Fruit fly (Drosophila melanogaster) whole organism, embryonic: ENCODE results near the gene CG15725.

ENCODE experiments used
- Atf6 ChIP-seq: fragments of 200-800 bp; sonication (Bioruptor generic); IDR thresholded peaks from 2 replicates; pipeline ENCODE4 v1.3.6; 2022; ENCODE audit warnings: missing biosample characterization, missing genetic modification characterization
- B-H1 ChIP-seq: fragments of 200-800 bp; sonication (Bioruptor generic); IDR thresholded peaks from 3 replicates; pipeline ENCODE4 v1.3.6; 2022; ENCODE audit warnings: missing biosample characterization, missing genetic modification characterization
- CG1024 ChIP-seq: fragments of 200-800 bp; sonication (Bioruptor generic); IDR thresholded peaks from 2 replicates; pipeline ENCODE4 v1.3.6; 2022; ENCODE audit warnings: missing biosample characterization, missing genetic modification characterization
- CG10366 ChIP-seq: fragments of 200-800 bp; sonication (Bioruptor generic); IDR thresholded peaks from 2 replicates; pipeline ENCODE4 v1.3.6; 2022; ENCODE audit warnings: missing biosample characterization, missing genetic modification characterization
- CG13287 ChIP-seq: fragments of 200-800 bp; sonication (Bioruptor generic); IDR thresholded peaks from 2 replicates; pipeline ENCODE4 v1.3.6; 2022; ENCODE audit warnings: missing biosample characterization, missing genetic modification characterization; ENCODE audit not compliant: partially characterized antibody
- CG13624 ChIP-seq: fragments of 200-800 bp; sonication (Bioruptor generic); optimal IDR thresholded peaks from 2 replicates; lab custom pipeline; 2016; ENCODE audit warnings: missing biosample characterization, missing genetic modification characterization
- CG14667 ChIP-seq: fragments of 200-800 bp; sonication (Bioruptor generic); IDR thresholded peaks from 2 replicates; pipeline ENCODE4 v1.3.6; 2022; ENCODE audit warnings: missing biosample characterization, missing genetic modification characterization
- CG14710 ChIP-seq: fragments of 200-800 bp; sonication (Bioruptor generic); optimal IDR thresholded peaks from 3 replicates; lab custom pipeline; 2019; ENCODE audit warnings: missing biosample characterization, mild to moderate bottlenecking, missing genetic modification characterization, moderate library complexity
- CG17568 ChIP-seq: fragments of 200-800 bp; sonication (Bioruptor generic); optimal IDR thresholded peaks from 2 replicates; lab custom pipeline; 2018; ENCODE audit warnings: missing biosample characterization, mild to moderate bottlenecking, missing genetic modification characterization, moderate library complexity
- CG18599 ChIP-seq: fragments of 200-800 bp; sonication (Bioruptor generic); optimal IDR thresholded peaks from 3 replicates; lab custom pipeline; 2017; ENCODE audit warnings: missing biosample characterization, missing genetic modification characterization, mild to moderate bottlenecking, moderate library complexity, missing genetic modification reagents
- CG18764 ChIP-seq: fragments of 200-800 bp; sonication (Bioruptor generic); optimal IDR thresholded peaks from 3 replicates; lab custom pipeline; 2016; ENCODE audit warnings: missing biosample characterization, missing genetic modification characterization
- CG2875 ChIP-seq: fragments of 200-800 bp; sonication (Bioruptor generic); optimal IDR thresholded peaks from 2 replicates; lab custom pipeline; 2017; ENCODE audit warnings: missing biosample characterization, mild to moderate bottlenecking, missing genetic modification characterization, missing genetic modification reagents
- CG43689 ChIP-seq: fragments of 200-800 bp; sonication (Bioruptor generic); IDR thresholded peaks from 2 replicates; pipeline ENCODE4 v1.3.6; 2022; ENCODE audit warnings: missing biosample characterization, missing genetic modification characterization
- CG4854 ChIP-seq: fragments of 200-800 bp; sonication (Bioruptor generic); optimal IDR thresholded peaks from 2 replicates; lab custom pipeline; 2016; ENCODE audit warnings: missing biosample characterization, missing genetic modification characterization, inconsistent platforms
- CG7928 ChIP-seq: fragments of 200-800 bp; sonication (Bioruptor generic); optimal IDR thresholded peaks from 2 replicates; lab custom pipeline; 2017; ENCODE audit warnings: missing biosample characterization, mild to moderate bottlenecking, missing genetic modification characterization
- CG8478 ChIP-seq: fragments of >200 bp; optimal IDR thresholded peaks from 2 replicates; lab custom pipeline; 2018
- CG9437 ChIP-seq: fragments of 200-800 bp; sonication (Bioruptor generic); optimal IDR thresholded peaks from 2 replicates; lab custom pipeline; 2018; ENCODE audit warnings: missing biosample characterization, mild to moderate bottlenecking, missing genetic modification characterization
- Dek ChIP-seq: fragments of 200-800 bp; sonication (Bioruptor generic); optimal IDR thresholded peaks from 3 replicates; lab custom pipeline; 2019; ENCODE audit warnings: missing biosample characterization, mild to moderate bottlenecking, missing genetic modification characterization, moderate library complexity
- Dfd ChIP-seq, 2 experiments: fragments of >200 bp; optimal IDR thresholded peaks; 2 replicates each; lab custom pipeline; 2017; ENCODE audit warnings: missing biosample characterization in 2 of 2, missing genetic modification characterization in 2 of 2
- ERR ChIP-seq: fragments of 200-800 bp; sonication (Bioruptor generic); optimal IDR thresholded peaks from 2 replicates; lab custom pipeline; 2016; ENCODE audit warnings: missing biosample characterization, missing genetic modification characterization
- Fer3 ChIP-seq: fragments of 200-800 bp; sonication (Bioruptor generic); optimal IDR thresholded peaks from 2 replicates; lab custom pipeline; 2018; ENCODE audit warnings: missing biosample characterization, mild to moderate bottlenecking, missing genetic modification characterization, moderate library complexity
- Gug ChIP-seq: fragments of 200-800 bp; sonication (Bioruptor generic); IDR thresholded peaks from 4 replicates; pipeline ENCODE4 v1.3.6; 2022; ENCODE audit warnings: missing biosample characterization, missing genetic modification characterization
- HLH54F ChIP-seq: fragments of 200-800 bp; sonication (Bioruptor generic); optimal IDR thresholded peaks from 3 replicates; lab custom pipeline; 2016; ENCODE audit warnings: missing biosample characterization, missing genetic modification characterization
- HmgZ ChIP-seq: fragments of 200-800 bp; sonication (Bioruptor generic); optimal IDR thresholded peaks from 2 replicates; lab custom pipeline; 2018; ENCODE audit warnings: missing biosample characterization, mild to moderate bottlenecking, missing genetic modification characterization
- Hmx ChIP-seq: fragments of 200-800 bp; sonication (Bioruptor generic); optimal IDR thresholded peaks from 2 replicates; lab custom pipeline; 2016; ENCODE audit warnings: missing biosample characterization, missing genetic modification characterization
- Hr3 ChIP-seq: fragments of 200-800 bp; sonication (Bioruptor generic); optimal IDR thresholded peaks from 3 replicates; lab custom pipeline; 2016; ENCODE audit warnings: missing biosample characterization, missing genetic modification characterization
- Myb ChIP-seq: fragments of 200-800 bp; sonication (Bioruptor generic); optimal IDR thresholded peaks from 2 replicates; lab custom pipeline; 2016; ENCODE audit warnings: missing biosample characterization, missing genetic modification characterization
- NC2α ChIP-seq: fragments of 200-800 bp; sonication (Bioruptor generic); optimal IDR thresholded peaks from 2 replicates; lab custom pipeline; 2016; ENCODE audit warnings: missing biosample characterization, missing genetic modification characterization
- Nf-YA ChIP-seq: fragments of 200-800 bp; sonication (Bioruptor generic); IDR thresholded peaks from 2 replicates; pipeline ENCODE4 v1.3.6; 2022; ENCODE audit warnings: missing biosample characterization, missing genetic modification characterization
- Nf-YC ChIP-seq: fragments of 200-800 bp; optimal IDR thresholded peaks from 3 replicates; lab custom pipeline; 2019; ENCODE audit warnings: missing biosample characterization, mild to moderate bottlenecking, missing genetic modification characterization, moderate library complexity
- Ptx1 ChIP-seq: fragments of 200-800 bp; sonication (Bioruptor generic); IDR thresholded peaks from 2 replicates; pipeline ENCODE4 v1.3.6; 2022; ENCODE audit warnings: missing biosample characterization, missing genetic modification characterization
- Sin3A ChIP-seq: fragments of >200 bp; optimal IDR thresholded peaks from 2 replicates; lab custom pipeline; 2018
- Sox100B ChIP-seq: fragments of 200-800 bp; sonication (Bioruptor generic); optimal IDR thresholded peaks from 3 replicates; lab custom pipeline; 2018; ENCODE audit warnings: missing biosample characterization, mild to moderate bottlenecking, missing genetic modification characterization
- Ssrp ChIP-seq: fragments of 200-800 bp; sonication (Bioruptor generic); optimal IDR thresholded peaks from 2 replicates; lab custom pipeline; 2018; ENCODE audit warnings: missing biosample characterization, mild to moderate bottlenecking, missing genetic modification characterization, moderate library complexity
- TFAM ChIP-seq: fragments of 200-800 bp; sonication (Bioruptor generic); optimal IDR thresholded peaks from 2 replicates; lab custom pipeline; 2017; ENCODE audit warnings: missing biosample characterization, missing genetic modification characterization, inconsistent platforms
- Trl ChIP-seq, 3 experiments: fragments of >200 bp in 2 of 3; fragments of 200-800 bp in 1 of 3; sonication (Bioruptor generic) in 1 of 3; optimal IDR thresholded peaks; 2 replicates in 1 of 3; 3 replicates in 2 of 3; lab custom pipeline; 2016 to 2017; ENCODE audit warnings: missing biosample characterization in 1 of 3, missing genetic modification characterization in 1 of 3
- ase ChIP-seq: fragments of 200-800 bp; sonication (Bioruptor generic); IDR thresholded peaks from 3 replicates; pipeline ENCODE4 v1.3.6; 2022; ENCODE audit warnings: missing biosample characterization, missing genetic modification characterization
- ash1 ChIP-seq: fragments of 200-800 bp; sonication (Bioruptor generic); optimal IDR thresholded peaks from 2 replicates; lab custom pipeline; 2018; ENCODE audit warnings: missing biosample characterization, mild to moderate bottlenecking, missing genetic modification characterization
- ato ChIP-seq: fragments of 200-800 bp; sonication (Bioruptor generic); IDR thresholded peaks from 2 replicates; pipeline ENCODE4 v1.3.6; 2022; ENCODE audit warnings: missing biosample characterization, missing genetic modification characterization; ENCODE audit not compliant: partially characterized antibody
- bsh ChIP-seq, 2 experiments: fragments of 200-800 bp; sonication (Bioruptor generic); optimal IDR thresholded peaks; 2 replicates each; lab custom pipeline; 2017 to 2018; ENCODE audit warnings: mild to moderate bottlenecking in 2 of 2, missing biosample characterization in 2 of 2, missing genetic modification characterization in 2 of 2, moderate library complexity in 1 of 2
- cad ChIP-seq: fragments of >200 bp; optimal IDR thresholded peaks from 2 replicates; lab custom pipeline; 2017; ENCODE audit warnings: missing biosample characterization, missing genetic modification characterization
- chif ChIP-seq, 2 experiments: fragments of 200-800 bp; sonication (Bioruptor generic); optimal IDR thresholded peaks; 3 replicates each; lab custom pipeline; 2016; ENCODE audit warnings: missing biosample characterization in 2 of 2, missing genetic modification characterization in 2 of 2
- cwo ChIP-seq: fragments of 200-800 bp; sonication (Bioruptor generic); optimal IDR thresholded peaks from 3 replicates; lab custom pipeline; 2017; ENCODE audit warnings: missing biosample characterization, missing genetic modification characterization, mild to moderate bottlenecking, moderate library complexity, missing genetic modification reagents
- dan ChIP-seq: fragments of 200-800 bp; sonication (Bioruptor generic); IDR thresholded peaks from 2 replicates; pipeline ENCODE4 v1.3.6; 2022; ENCODE audit warnings: missing biosample characterization, missing genetic modification characterization
- esg ChIP-seq: fragments of 200-800 bp; sonication (Bioruptor generic); conservative IDR thresholded peaks from 2 replicates; pipeline ENCODE4 v1.3.6; 2022; ENCODE audit warnings: missing biosample characterization, missing genetic modification characterization
- ewg ChIP-seq: fragments of 200-800 bp; sonication (Bioruptor generic); optimal IDR thresholded peaks from 3 replicates; lab custom pipeline; 2017; ENCODE audit warnings: mild to moderate bottlenecking, missing biosample characterization, missing genetic modification reagents, missing genetic modification characterization
- fd64A ChIP-seq: fragments of 200-800 bp; sonication (Bioruptor generic); optimal IDR thresholded peaks from 3 replicates; lab custom pipeline; 2018; ENCODE audit warnings: missing biosample characterization, mild to moderate bottlenecking, missing genetic modification characterization
- jing ChIP-seq: fragments of 200-800 bp; sonication (Bioruptor generic); optimal IDR thresholded peaks from 2 replicates; lab custom pipeline; 2018; ENCODE audit warnings: missing biosample characterization, mild to moderate bottlenecking, missing genetic modification characterization
- wor ChIP-seq: fragments of 200-800 bp; sonication (Bioruptor generic); IDR thresholded peaks from 2 replicates; pipeline ENCODE4 v1.3.6; 2022; ENCODE audit warnings: missing biosample characterization, missing genetic modification characterization
- zfh2 ChIP-seq: fragments of 200-800 bp; sonication (Bioruptor generic); optimal IDR thresholded peaks from 2 replicates; lab custom pipeline; 2016; ENCODE audit warnings: missing biosample characterization, missing genetic modification characterization

Gene CG15725

DNA sequence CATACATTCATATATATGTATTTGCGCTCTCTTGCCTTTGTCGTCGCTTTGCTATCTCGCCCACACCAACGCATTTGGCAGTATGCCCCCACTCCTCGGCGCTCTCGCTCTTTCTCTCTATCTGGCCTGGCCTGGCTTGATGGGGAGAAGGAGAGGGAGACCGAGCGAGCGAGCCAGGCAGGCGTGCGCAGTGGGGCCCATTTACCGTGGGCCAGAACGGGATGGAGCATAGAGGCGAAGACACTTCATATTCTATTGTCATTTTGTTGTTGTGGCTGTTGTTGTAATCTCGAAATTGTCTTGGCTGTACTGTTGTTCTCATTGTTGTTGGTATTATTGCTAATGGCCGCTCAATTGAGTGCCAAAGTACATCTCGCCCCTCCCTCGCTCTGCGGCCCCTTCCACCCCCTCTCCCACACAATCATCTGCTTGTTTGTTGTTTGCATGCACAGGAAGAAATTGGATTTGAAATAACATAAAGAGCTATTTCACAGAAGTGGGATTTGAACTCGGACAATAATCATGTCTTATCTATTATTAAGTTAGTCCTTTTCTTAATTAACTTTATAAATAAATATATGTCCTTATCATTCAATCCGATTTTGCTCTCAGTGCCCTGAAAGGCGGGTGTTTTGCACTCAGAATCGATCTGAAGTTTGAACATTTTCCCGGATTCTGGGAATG, 40.4 kb upstream of the CG15725 start (continued):
- TF ChIP-seq Dek (tag; lab: Kevin White, UChicago) = peak; percentile 88
- peak; percentile 91 for TF ChIP-seq CG14667 (GFP tag; lab: Robert Waterston, UW)
- peak; percentile 85 for TF ChIP-seq jing (GFP tag; lab: Kevin White, UChicago)
- peak; percentile 71 for TF ChIP-seq CG18764 (GFP tag; lab: Kevin White, UChicago)
- TF ChIP-seq zfh2 = peak; percentile 66
- peak; percentile 51 to 71 for TF ChIP-seq chif (GFP tag; optimal IDR thresholded peaks at IDR 0.05; lab: Kevin White, UChicago)
- TF ChIP-seq cwo (GFP tag; lab: Kevin White, UChicago) = peak; percentile 84
- peak; percentile 75 for TF ChIP-seq CG4854 (GFP tag; lab: Kevin White, UChicago)
- peak; percentile 75 for TF ChIP-seq CG43689 (GFP tag; lab: Robert Waterston, UW)
- TF ChIP-seq Hmx (GFP tag; lab: Kevin White, UChicago) = no peak
- TF ChIP-seq Ptx1 (GFP tag; lab: Robert Waterston, UW) = peak; percentile 95
- TF ChIP-seq CG1024 (GFP tag; lab: Robert Waterston, UW) = peak; percentile 80
- peak; percentile 87 for TF ChIP-seq CG2875 (GFP tag; lab: Kevin White, UChicago)
- TF ChIP-seq Nf-YA (GFP tag; lab: Robert Waterston, UW) = peak; percentile 73
- TF ChIP-seq Atf6 (GFP tag; lab: Robert Waterston, UW) = peak; percentile 88
- TF ChIP-seq dan (GFP tag; lab: Robert Waterston, UW) = no peak; the same call in 1 of the 2 replicates
- TF ChIP-seq CG14710 = peak; percentile 86
- TF ChIP-seq Trl (optimal IDR thresholded peaks at IDR 0.05; lab: Kevin White, UChicago) = peak; percentile 73 to 84
- TF ChIP-seq Trl (GFP tag; optimal IDR thresholded peaks at IDR 0.05; lab: Kevin White, UChicago) = no peak
- peak; percentile 85 for TF ChIP-seq CG17568 (GFP tag; lab: Kevin White, UChicago)
- TF ChIP-seq CG10366 = peak; percentile 87
- peak; percentile 89 for TF ChIP-seq Ssrp (tag; lab: Kevin White, UChicago)
- TF ChIP-seq Myb (GFP tag; lab: Kevin White, UChicago) = peak; percentile 3
- no peak for TF ChIP-seq NC2α (GFP tag; lab: Kevin White, UChicago)
- TF ChIP-seq cad (GFP tag; lab: Kevin White, UChicago) = no peak
- TF ChIP-seq Sin3A = no peak
- peak; percentile 72 for TF ChIP-seq HmgZ (tag; lab: Kevin White, UChicago)
- TF ChIP-seq fd64A (GFP tag; lab: Kevin White, UChicago) = peak; percentile 74
- TF ChIP-seq CG9437 (GFP tag; lab: Kevin White, UChicago) = peak; percentile 84
- no peak for TF ChIP-seq Dfd (GFP tag; optimal IDR thresholded peaks at IDR 0.05; lab: Kevin White, UChicago)
- TF ChIP-seq ewg (GFP tag; lab: Kevin White, UChicago) = peak; percentile 57
- no peak for TF ChIP-seq CG13624 (GFP tag; lab: Kevin White, UChicago)
- peak; percentile 77 for TF ChIP-seq wor
- TF ChIP-seq TFAM (GFP tag; lab: Kevin White, UChicago) = peak; percentile 54
- TF ChIP-seq CG13287 (GFP tag; lab: Robert Waterston, UW) = peak; percentile 39; the same call in 1 of the 2 replicates
- TF ChIP-seq HLH54F (GFP tag; lab: Kevin White, UChicago) = peak; percentile 43
- peak; percentile 83 for TF ChIP-seq B-H1
- no peak for TF ChIP-seq ato (GFP tag; lab: Robert Waterston, UW)
- peak; percentile 34 for TF ChIP-seq CG7928 (GFP tag; lab: Kevin White, UChicago)
- peak; percentile 87 for TF ChIP-seq Gug (GFP tag; lab: Robert Waterston, UW)
- TF ChIP-seq CG18599 = peak; percentile 90
- TF ChIP-seq CG8478 (lab: Kevin White, UChicago) = no peak
- TF ChIP-seq bsh (GFP tag; optimal IDR thresholded peaks at IDR 0.05; lab: Kevin White, UChicago) = peak; percentile 84 to 94
- peak; percentile 87 for TF ChIP-seq esg
- peak; percentile 90 for TF ChIP-seq Fer3 (tag; lab: Kevin White, UChicago)
- TF ChIP-seq Nf-YC (tag; lab: Kevin White, UChicago) = peak; percentile 9
- TF ChIP-seq ash1 (GFP tag; lab: Kevin White, UChicago) = peak; percentile 34
- TF ChIP-seq Hr3 (GFP tag; lab: Kevin White, UChicago) = peak; percentile 88
- no peak for TF ChIP-seq ERR (GFP tag; lab: Kevin White, UChicago)
- TF ChIP-seq ase = peak; percentile 90
- TF ChIP-seq Sox100B (GFP tag; lab: Kevin White, UChicago) = peak; percentile 89
